Worm (Caenorhabditis elegans): ENCODE measurements around the gene lipl-4.

DNA sequence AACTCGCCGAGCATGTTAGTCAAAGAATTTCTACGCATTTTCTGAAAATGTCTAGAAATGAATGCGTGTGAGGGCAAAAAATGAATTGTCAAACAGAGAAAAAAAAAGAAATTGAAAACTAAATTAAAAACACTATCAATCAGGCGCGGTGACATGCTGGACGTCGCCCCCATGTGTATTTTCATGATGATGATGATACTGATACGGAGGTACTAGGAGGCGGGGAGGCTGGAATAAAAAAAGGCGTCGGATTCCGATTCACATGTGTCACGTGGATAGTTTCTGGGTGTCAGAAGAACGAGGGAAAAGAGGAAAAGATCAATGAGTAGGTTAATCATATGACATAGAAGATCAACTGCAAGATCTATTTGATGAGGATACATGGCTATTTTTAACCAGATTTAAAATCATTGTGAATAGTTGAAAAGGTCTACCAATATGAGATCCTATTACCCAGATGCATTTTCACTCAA is 44.6 kb upstream of the lipl-4 start, which contains the start of gene W01A11.7:
- no peak for TF ChIP-seq gmeb-2 (tag; optimal IDR thresholded peaks at IDR 0.05)
- TF ChIP-seq tbx-2 (tag; optimal IDR thresholded peaks at IDR 0.05) = no peak
